Fruit fly (Drosophila melanogaster) whole organism, prepupa: Measurements from ENCODE around the gene Kmn1.

Experiments
- Blimp-1 ChIP-seq: fragments of 200-800 bp; sonication (Bioruptor generic); optimal IDR thresholded peaks from 3 replicates; lab custom pipeline; 2017; ENCODE audit warnings: missing biosample characterization, missing genetic modification characterization, mild to moderate bottlenecking, moderate library complexity, missing genetic modification reagents
- CG16779 ChIP-seq: fragments of 200-800 bp; sonication (Bioruptor generic); optimal IDR thresholded peaks from 3 replicates; lab custom pipeline; 2017; ENCODE audit warnings: missing biosample characterization, mild to moderate bottlenecking, missing genetic modification characterization
- CG34406 ChIP-seq: fragments of 200-800 bp; sonication (Bioruptor generic); optimal IDR thresholded peaks from 3 replicates; lab custom pipeline; 2016; ENCODE audit warnings: missing biosample characterization, missing genetic modification characterization
- Hr4 ChIP-seq: fragments of 200-800 bp; sonication (Bioruptor generic); optimal IDR thresholded peaks from 3 replicates; lab custom pipeline; 2016; ENCODE audit warnings: missing biosample characterization, missing genetic modification characterization
- Met ChIP-seq: fragments of 200-800 bp; sonication (Bioruptor generic); optimal IDR thresholded peaks from 3 replicates; lab custom pipeline; 2016; ENCODE audit warnings: missing biosample characterization, missing genetic modification characterization
- vri ChIP-seq: fragments of 200-800 bp; sonication (Bioruptor generic); optimal IDR thresholded peaks from 3 replicates; lab custom pipeline; 2016; ENCODE audit warnings: missing biosample characterization, mild to moderate bottlenecking, missing genetic modification characterization

dm6 chrX:11521561-11522546, 50.4 kb downstream of the Kmn1 start:
- TF ChIP-seq Met, result peak; percentile 11
- no peak for TF ChIP-seq Blimp-1 (GFP tag; lab: Kevin White, UChicago)
- peak; percentile 35 for TF ChIP-seq Hr4 (GFP tag; lab: Kevin White, UChicago)
- TF ChIP-seq vri, result no peak
- peak; percentile 50 for TF ChIP-seq CG16779 (tag; lab: Kevin White, UChicago)
- peak; percentile 59 for TF ChIP-seq CG34406 (GFP tag; lab: Kevin White, UChicago)
